Worm (Caenorhabditis elegans): ENCODE data around the gene sucl-1.

ce11 chrX:14792315-14793197, 38.7 kb downstream of the sucl-1 start:
- no peak for TF ChIP-seq nfya-1 (tag; optimal IDR thresholded peaks at IDR 0.05; ENCODE audit: insufficient read depth)
- no peak for TF ChIP-seq nhr-28 (tag; optimal IDR thresholded peaks at IDR 0.05)
- TF ChIP-seq aly-2 (tag; optimal IDR thresholded peaks at IDR 0.05): no peak
- TF ChIP-seq unc-39 (tag; optimal IDR thresholded peaks at IDR 0.05): no peak
- TF ChIP-seq nhr-237 (tag; optimal IDR thresholded peaks at IDR 0.05): no peak
- TF ChIP-seq nhr-12 (tag; optimal IDR thresholded peaks at IDR 0.05): no peak
- no peak for TF ChIP-seq nhr-11 (tag; optimal IDR thresholded peaks at IDR 0.05)
- TF ChIP-seq lin-39 (tag; optimal IDR thresholded peaks at IDR 0.05): no peak
- TF ChIP-seq elt-2 (tag; optimal IDR thresholded peaks at IDR 0.05): no peak
- TF ChIP-seq zag-1 (tag; optimal IDR thresholded peaks at IDR 0.05): no peak
- no peak for TF ChIP-seq tbx-2 (tag; optimal IDR thresholded peaks at IDR 0.05)
- TF ChIP-seq egl-27 (tag; optimal IDR thresholded peaks at IDR 0.05): no peak
- no peak for TF ChIP-seq fkh-10 (GFP tag; optimal IDR thresholded peaks at IDR 0.05)
- TF ChIP-seq ztf-11 (tag; optimal IDR thresholded peaks at IDR 0.05): no peak
